Fruit fly (Drosophila melanogaster) whole organism, embryonic: Measurements from ENCODE around the gene msd1.

Experiments
- Abd-B ChIP-seq: fragments of 200-800 bp; sonication (Bioruptor generic); optimal IDR thresholded peaks from 2 replicates; lab custom pipeline; 2018; ENCODE audit warnings: missing biosample characterization, mild to moderate bottlenecking, missing genetic modification characterization, moderate library complexity
- Bteb2 ChIP-seq: fragments of 200-800 bp; sonication (Bioruptor generic); optimal IDR thresholded peaks from 2 replicates; lab custom pipeline; 2016; ENCODE audit warnings: missing biosample characterization, missing genetic modification characterization
- CG10147 ChIP-seq: fragments of 200-800 bp; sonication (Bioruptor generic); optimal IDR thresholded peaks from 2 replicates; lab custom pipeline; 2019; ENCODE audit warnings: missing biosample characterization, mild to moderate bottlenecking, missing genetic modification characterization, moderate library complexity
- CG11456 ChIP-seq: fragments of 200-800 bp; sonication (Bioruptor generic); IDR thresholded peaks from 3 replicates; pipeline ENCODE4 v1.3.6; 2022; ENCODE audit warnings: missing biosample characterization, missing genetic modification characterization
- CG11560 ChIP-seq: fragments of 200-800 bp; sonication (Bioruptor generic); IDR thresholded peaks from 3 replicates; pipeline ENCODE4 v1.3.6; 2022; ENCODE audit warnings: missing biosample characterization, missing genetic modification characterization
- CG1233 ChIP-seq: fragments of 200-800 bp; sonication (Bioruptor generic); optimal IDR thresholded peaks from 4 replicates; lab custom pipeline; 2018; ENCODE audit warnings: missing biosample characterization, mild to moderate bottlenecking, missing genetic modification characterization
- CG14965 ChIP-seq: fragments of 200-800 bp; sonication (Bioruptor generic); optimal IDR thresholded peaks from 2 replicates; lab custom pipeline; 2016; ENCODE audit warnings: missing biosample characterization, missing genetic modification characterization, borderline replicate concordance
- CG15269 ChIP-seq: fragments of 200-800 bp; sonication (Bioruptor generic); optimal IDR thresholded peaks from 2 replicates; lab custom pipeline; 2018; ENCODE audit warnings: missing biosample characterization, mild to moderate bottlenecking, missing genetic modification characterization, moderate library complexity
- CG15514 ChIP-seq: fragments of 200-800 bp; sonication (Bioruptor generic); optimal IDR thresholded peaks from 3 replicates; lab custom pipeline; 2017; ENCODE audit warnings: missing biosample characterization, missing genetic modification characterization, mild to moderate bottlenecking, moderate library complexity, missing genetic modification reagents
- CG16815 ChIP-seq: fragments of 200-800 bp; sonication (Bioruptor generic); optimal IDR thresholded peaks from 3 replicates; lab custom pipeline; 2017; ENCODE audit warnings: missing biosample characterization, mild to moderate bottlenecking, missing genetic modification characterization
- CG17186 ChIP-seq: fragments of 200-800 bp; sonication (Bioruptor generic); optimal IDR thresholded peaks from 3 replicates; lab custom pipeline; 2017; ENCODE audit warnings: missing biosample characterization, missing genetic modification reagents, missing genetic modification characterization
- CG17385 ChIP-seq: fragments of 200-800 bp; sonication (Bioruptor generic); optimal IDR thresholded peaks from 3 replicates; lab custom pipeline; 2018; ENCODE audit warnings: missing biosample characterization, mild to moderate bottlenecking, missing genetic modification characterization
- CG17829 ChIP-seq: fragments of 200-800 bp; optimal IDR thresholded peaks from 2 replicates; lab custom pipeline; 2019; ENCODE audit warnings: missing biosample characterization, mild to moderate bottlenecking, missing genetic modification characterization, moderate library complexity
- CG2678 ChIP-seq: fragments of 200-800 bp; sonication (Bioruptor generic); optimal IDR thresholded peaks from 3 replicates; lab custom pipeline; 2019; ENCODE audit warnings: missing biosample characterization, mild to moderate bottlenecking, missing genetic modification characterization, moderate library complexity
- CG30431 ChIP-seq: fragments of 200-800 bp; sonication (Bioruptor generic); optimal IDR thresholded peaks from 2 replicates; lab custom pipeline; 2017; ENCODE audit warnings: missing biosample characterization, missing genetic modification characterization
- CG31224 ChIP-seq: fragments of 200-800 bp; sonication (Bioruptor generic); IDR thresholded peaks from 2 replicates; pipeline ENCODE4 v1.3.6; 2022; ENCODE audit warnings: missing biosample characterization, missing genetic modification characterization
- CG31388 ChIP-seq: fragments of 200-800 bp; sonication (Bioruptor generic); optimal IDR thresholded peaks from 2 replicates; lab custom pipeline; 2016; ENCODE audit warnings: missing biosample characterization, missing genetic modification characterization
- CG3281 ChIP-seq: fragments of 200-800 bp; sonication (Bioruptor generic); optimal IDR thresholded peaks from 3 replicates; lab custom pipeline; 2017; ENCODE audit warnings: missing biosample characterization, mild to moderate bottlenecking, missing genetic modification characterization
- CG4328 ChIP-seq: fragments of 200-800 bp; sonication (Bioruptor generic); optimal IDR thresholded peaks from 3 replicates; lab custom pipeline; 2017; ENCODE audit warnings: missing biosample characterization, missing genetic modification reagents, missing genetic modification characterization
- CG6272 ChIP-seq: fragments of 200-800 bp; sonication (Bioruptor generic); IDR thresholded peaks from 2 replicates; pipeline ENCODE4 v1.3.6; 2022; ENCODE audit warnings: missing biosample characterization, missing genetic modification characterization
- CG8281 ChIP-seq: fragments of 200-800 bp; sonication (Bioruptor generic); optimal IDR thresholded peaks from 2 replicates; lab custom pipeline; 2018; ENCODE audit warnings: missing biosample characterization, mild to moderate bottlenecking, missing genetic modification characterization, moderate library complexity
- CG8359 ChIP-seq: fragments of 200-800 bp; sonication (Bioruptor generic); optimal IDR thresholded peaks from 2 replicates; lab custom pipeline; 2017; ENCODE audit warnings: missing biosample characterization, mild to moderate bottlenecking, missing genetic modification characterization, borderline replicate concordance
- CG8478 ChIP-seq: fragments of >200 bp; optimal IDR thresholded peaks from 2 replicates; lab custom pipeline; 2018
- CG8765 ChIP-seq: fragments of 200-800 bp; sonication (Bioruptor generic); IDR thresholded peaks from 2 replicates; pipeline ENCODE4 v1.3.6; 2022; ENCODE audit warnings: missing biosample characterization, missing genetic modification characterization
- D19B ChIP-seq: fragments of 200-800 bp; sonication (Bioruptor generic); optimal IDR thresholded peaks from 2 replicates; lab custom pipeline; 2017; ENCODE audit warnings: missing biosample characterization, mild to moderate bottlenecking, missing genetic modification characterization
- Dad ChIP-seq: fragments of 200-800 bp; sonication (Bioruptor generic); optimal IDR thresholded peaks from 3 replicates; lab custom pipeline; 2016; ENCODE audit warnings: missing biosample characterization, missing genetic modification characterization
- Dip2 ChIP-seq: fragments of 200-800 bp; sonication (Bioruptor generic); IDR thresholded peaks from 2 replicates; pipeline ENCODE4 v1.3.6; 2022; ENCODE audit warnings: missing biosample characterization, missing genetic modification characterization
- Dp ChIP-seq: fragments of 200-800 bp; sonication (Bioruptor generic); optimal IDR thresholded peaks from 2 replicates; lab custom pipeline; 2018; ENCODE audit warnings: missing biosample characterization, mild to moderate bottlenecking, missing genetic modification characterization, moderate library complexity
- Elba2 ChIP-seq: fragments of 200-800 bp; sonication (Bioruptor generic); optimal IDR thresholded peaks from 3 replicates; lab custom pipeline; 2016; ENCODE audit warnings: missing biosample characterization, missing genetic modification characterization
- Ets65A ChIP-seq: fragments of 200-800 bp; sonication (Bioruptor generic); peaks from one replicate; lab custom pipeline; 2016; ENCODE audit warnings: missing biosample characterization, missing genetic modification characterization
- GATAe ChIP-seq: fragments of 200-800 bp; sonication (Bioruptor generic); conservative IDR thresholded peaks from 2 replicates; pipeline ENCODE4 v1.3.6; 2022; ENCODE audit warnings: missing biosample characterization, missing genetic modification characterization
- HLH3B ChIP-seq: fragments of 200-800 bp; sonication (Bioruptor generic); IDR thresholded peaks from 2 replicates; pipeline ENCODE4 v1.3.6; 2022; ENCODE audit warnings: missing biosample characterization, missing genetic modification characterization
- Lhr ChIP-seq: fragments of 200-800 bp; sonication (Bioruptor generic); optimal IDR thresholded peaks from 3 replicates; lab custom pipeline; 2017; ENCODE audit warnings: mild to moderate bottlenecking, missing biosample characterization, missing genetic modification reagents, missing genetic modification characterization
- Med ChIP-seq: fragments of 200-800 bp; sonication (Bioruptor generic); peaks from one replicate; lab custom pipeline; 2016; ENCODE audit warnings: missing biosample characterization, missing genetic modification characterization, mild to moderate bottlenecking, inconsistent platforms, moderate library complexity
- Opbp ChIP-seq: fragments of 200-800 bp; sonication (Bioruptor generic); IDR thresholded peaks from 3 replicates; pipeline ENCODE4 v1.3.6; 2022; ENCODE audit warnings: missing biosample characterization, missing genetic modification characterization; ENCODE audit not compliant: partially characterized antibody
- Ravus ChIP-seq: fragments of 200-800 bp; sonication (Bioruptor generic); IDR thresholded peaks from 2 replicates; pipeline ENCODE4 v1.3.6; 2022; ENCODE audit warnings: missing biosample characterization, missing genetic modification characterization
- Sin3A ChIP-seq: fragments of >200 bp; optimal IDR thresholded peaks from 2 replicates; lab custom pipeline; 2018
- az2 ChIP-seq: fragments of 200-800 bp; sonication (Bioruptor generic); optimal IDR thresholded peaks from 3 replicates; lab custom pipeline; 2016; ENCODE audit warnings: missing biosample characterization, missing genetic modification characterization
- bcd ChIP-seq: fragments of 200-800 bp; sonication (Bioruptor generic); optimal IDR thresholded peaks from 2 replicates; lab custom pipeline; 2017; ENCODE audit warnings: missing biosample characterization, mild to moderate bottlenecking, missing genetic modification characterization
- cad ChIP-seq: fragments of >200 bp; optimal IDR thresholded peaks from 2 replicates; lab custom pipeline; 2017; ENCODE audit warnings: missing biosample characterization, missing genetic modification characterization
- chif ChIP-seq, 2 experiments: fragments of 200-800 bp; sonication (Bioruptor generic); optimal IDR thresholded peaks; 3 replicates each; lab custom pipeline; 2016; ENCODE audit warnings: missing biosample characterization in 2 of 2, missing genetic modification characterization in 2 of 2
- ci ChIP-seq: fragments of 200-800 bp; sonication (Bioruptor generic); IDR thresholded peaks from 3 replicates; pipeline ENCODE4 v1.3.6; 2022; ENCODE audit warnings: missing biosample characterization, missing genetic modification characterization
- disco-r ChIP-seq: fragments of 200-800 bp; sonication (Bioruptor generic); optimal IDR thresholded peaks from 2 replicates; lab custom pipeline; 2016; ENCODE audit warnings: missing biosample characterization, missing genetic modification characterization
- esg ChIP-seq: fragments of 200-800 bp; sonication (Bioruptor generic); conservative IDR thresholded peaks from 2 replicates; pipeline ENCODE4 v1.3.6; 2022; ENCODE audit warnings: missing biosample characterization, missing genetic modification characterization
- eve ChIP-seq, 2 experiments: fragments of >200 bp; optimal IDR thresholded peaks; 2 replicates each; lab custom pipeline; 2017; ENCODE audit warnings: missing biosample characterization in 2 of 2, missing genetic modification characterization in 2 of 2
- gcm ChIP-seq: fragments of 200-800 bp; sonication (Bioruptor generic); optimal IDR thresholded peaks from 2 replicates; lab custom pipeline; 2019; ENCODE audit warnings: missing biosample characterization, mild to moderate bottlenecking, missing genetic modification characterization, moderate library complexity
- grn ChIP-seq: fragments of 200-800 bp; sonication (Bioruptor generic); optimal IDR thresholded peaks from 3 replicates; lab custom pipeline; 2017; ENCODE audit warnings: missing biosample characterization, missing genetic modification characterization
- hb ChIP-seq: fragments of 200-800 bp; sonication (Bioruptor generic); IDR thresholded peaks from 3 replicates; pipeline ENCODE4 v1.3.6; 2022; ENCODE audit warnings: missing biosample characterization, missing genetic modification characterization; ENCODE audit not compliant: partially characterized antibody
- inv ChIP-seq: fragments of 200-800 bp; sonication (Bioruptor generic); IDR thresholded peaks from 2 replicates; pipeline ENCODE4 v1.3.6; 2022; ENCODE audit warnings: missing biosample characterization, missing genetic modification characterization; ENCODE audit not compliant: partially characterized antibody
- ken ChIP-seq: fragments of 200-800 bp; sonication (Bioruptor generic); IDR thresholded peaks from 3 replicates; pipeline ENCODE4 v1.3.6; 2022; ENCODE audit warnings: missing biosample characterization, missing genetic modification characterization
- so ChIP-seq: fragments of 200-800 bp; sonication (Bioruptor generic); IDR thresholded peaks from 3 replicates; pipeline ENCODE4 v1.3.6; 2022; ENCODE audit warnings: missing biosample characterization, missing genetic modification characterization
- trh ChIP-seq: fragments of 200-800 bp; sonication (Bioruptor generic); optimal IDR thresholded peaks from 2 replicates; lab custom pipeline; 2016; ENCODE audit warnings: missing biosample characterization, missing genetic modification characterization

msd1 gene

DNA sequence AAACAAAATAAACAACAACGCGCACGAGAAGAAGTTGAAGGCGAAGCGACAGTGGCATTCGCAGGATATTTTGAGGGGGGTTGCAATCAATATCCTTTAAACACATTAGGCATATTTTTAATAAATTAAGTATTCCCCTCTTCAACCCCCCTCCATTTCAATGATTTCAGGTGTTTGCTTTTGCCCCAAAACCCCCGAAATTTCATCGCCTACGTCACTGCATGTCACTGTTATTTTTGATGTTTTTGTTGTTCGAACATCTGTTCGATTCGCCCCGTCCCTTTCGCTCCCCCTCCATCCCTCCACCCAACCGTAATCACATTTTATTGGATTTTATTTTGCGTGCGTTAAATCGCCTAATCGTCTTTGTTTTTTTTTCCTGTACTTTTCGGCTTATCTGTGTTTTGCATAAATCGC is 36.7 kb downstream of the msd1 start (continued):
- TF ChIP-seq CG8765 (GFP tag; lab: Robert Waterston, UW) (peak; percentile 96), CG31388 (peak; percentile 49), trh (GFP tag; lab: Kevin White, UChicago) (peak; percentile 14), Sin3A (no peak), CG1233 (GFP tag; lab: Kevin White, UChicago) (peak; percentile 81), Abd-B (GFP tag; lab: Kevin White, UChicago) (peak; percentile 68), D19B (GFP tag; lab: Kevin White, UChicago) (peak; percentile 46), Dip2 (GFP tag; lab: Robert Waterston, UW) (no peak), CG4328 (GFP tag; lab: Kevin White, UChicago) (no peak), chif (GFP tag; optimal IDR thresholded peaks at IDR 0.05; lab: Kevin White, UChicago) (peak; percentile 74 to 85), GATAe (peak; percentile 55), CG17186 (no peak), Lhr (GFP tag; lab: Kevin White, UChicago) (peak; percentile 9), Ets65A (GFP tag; lab: Kevin White, UChicago) (peak; percentile 97), eve (GFP tag; optimal IDR thresholded peaks at IDR 0.05; lab: Kevin White, UChicago) (peak; percentile 73 to 92), grn (GFP tag; lab: Kevin White, UChicago) (peak; percentile 34), CG11560 (tag; lab: Robert Waterston, UW) (peak; percentile 78; the same call in 2 of the 3 replicates), esg (GFP tag; lab: Robert Waterston, UW) (peak; percentile 86), cad (no peak), hb (GFP tag; lab: Robert Waterston, UW) (no peak), bcd (peak; percentile 83), CG8478 (lab: Kevin White, UChicago) (no peak), CG31224 (peak; percentile 74), gcm (GFP tag; lab: Kevin White, UChicago) (peak; percentile 20), CG16815 (GFP tag; lab: Kevin White, UChicago) (peak; percentile 83), Dp (no peak), Elba2 (GFP tag; lab: Kevin White, UChicago) (peak; percentile 76), CG30431 (GFP tag; lab: Kevin White, UChicago) (peak; percentile 78), CG6272 (GFP tag; lab: Robert Waterston, UW) (peak; percentile 77), CG11456 (GFP tag; lab: Robert Waterston, UW) (peak; percentile 86), Dad (GFP tag; lab: Kevin White, UChicago) (peak; percentile 58), ken (GFP tag; lab: Robert Waterston, UW) (peak; percentile 78; the same call in 2 of the 3 replicates), so (GFP tag; lab: Robert Waterston, UW) (peak; percentile 84), CG10147 (GFP tag; lab: Kevin White, UChicago) (peak; percentile 51), CG2678 (tag; lab: Kevin White, UChicago) (peak; percentile 83), CG3281 (GFP tag; lab: Kevin White, UChicago) (peak; percentile 70), Opbp (GFP tag; lab: Robert Waterston, UW) (no peak), CG17385 (peak; percentile 58), disco-r (GFP tag; lab: Kevin White, UChicago) (peak; percentile 60), CG8281 (peak; percentile 35), inv (GFP tag; lab: Robert Waterston, UW) (no peak), Ravus (peak; percentile 55), CG15269 (peak; percentile 72), az2 (GFP tag; lab: Kevin White, UChicago) (peak; percentile 75), Bteb2 (peak; percentile 35), ci (GFP tag; lab: Robert Waterston, UW) (peak; percentile 92), CG14965 (peak; percentile 38), CG17829 (tag; lab: Kevin White, UChicago) (peak; percentile 80), CG8359 (GFP tag; lab: Kevin White, UChicago) (no peak), CG15514 (peak; percentile 40), Med (GFP tag; lab: Kevin White, UChicago) (peak; percentile 98), HLH3B (peak; percentile 84)
